Worm (Caenorhabditis elegans): Measurements from ENCODE around the gene Y62H9A.11.

Gene Y62H9A.11

ce11 chrX:11916705-11917104 is 9.5 kb upstream of the Y62H9A.11 start, which contains the start of gene Y62H9A.13:
Gene Y62H9A.13, plus strand, starts transcription at chrX:11917005.
- TF ChIP-seq ttx-3 (tag; optimal IDR thresholded peaks at IDR 0.05) (no peak), elt-4 (tag; optimal IDR thresholded peaks at IDR 0.05) (no peak), fax-1 (tag; optimal IDR thresholded peaks at IDR 0.05) (no peak), pqm-1 (tag; optimal IDR thresholded peaks at IDR 0.05) (no peak), zip-5 (tag; optimal IDR thresholded peaks at IDR 0.05) (no peak), tbx-7 (tag; optimal IDR thresholded peaks at IDR 0.05) (no peak), ceh-48 (tag; optimal IDR thresholded peaks at IDR 0.05) (no peak), ceh-30 (tag; optimal IDR thresholded peaks at IDR 0.05) (no peak), sox-4 (tag; optimal IDR thresholded peaks at IDR 0.05) (no peak), ceh-9 (tag; optimal IDR thresholded peaks at IDR 0.05) (no peak), pros-1 (tag; optimal IDR thresholded peaks at IDR 0.05) (no peak), syd-9 (tag; optimal IDR thresholded peaks at IDR 0.05) (no peak), ceh-24 (tag; optimal IDR thresholded peaks at IDR 0.05) (no peak), nfya-1 (tag; optimal IDR thresholded peaks at IDR 0.05) (no peak), C38D4.7 (GFP tag; optimal IDR thresholded peaks at IDR 0.05) (no peak), pag-3 (tag; optimal IDR thresholded peaks at IDR 0.05; ENCODE audit: borderline replicate concordance) (no peak), mec-3 (tag; optimal IDR thresholded peaks at IDR 0.05; ENCODE audit: borderline replicate concordance) (no peak), ceh-19 (GFP tag; optimal IDR thresholded peaks at IDR 0.05) (no peak), C08G9.2 (tag; optimal IDR thresholded peaks at IDR 0.05) (no peak)

ce11 chrX:11913824-11914223 is 6.7 kb upstream of the Y62H9A.11 start, which contains the start of gene Y62H9A.12:
Gene Y62H9A.12, plus strand, starts transcription at chrX:11914124.
- TF ChIP-seq ceh-9 (tag; optimal IDR thresholded peaks at IDR 0.05) (no peak), nhr-11 (tag; optimal IDR thresholded peaks at IDR 0.05) (no peak), ceh-18 (tag; optimal IDR thresholded peaks at IDR 0.05) (no peak), zip-5 (tag; optimal IDR thresholded peaks at IDR 0.05) (no peak), hlh-6 (tag; optimal IDR thresholded peaks at IDR 0.05) (no peak), rnt-1 (tag; optimal IDR thresholded peaks at IDR 0.05) (no peak), hlh-13 (GFP tag; optimal IDR thresholded peaks at IDR 0.05) (no peak), ceh-30 (tag; optimal IDR thresholded peaks at IDR 0.05) (no peak), fax-1 (tag; optimal IDR thresholded peaks at IDR 0.05) (no peak), ceh-45 (GFP tag; IDR thresholded peaks at IDR 0.05) (no peak), hlh-15 (tag; optimal IDR thresholded peaks at IDR 0.05) (no peak), pha-2 (tag; optimal IDR thresholded peaks at IDR 0.05) (no peak), hlh-8 (tag; optimal IDR thresholded peaks at IDR 0.05) (no peak), C38D4.7 (GFP tag; optimal IDR thresholded peaks at IDR 0.05) (no peak), ttx-3 (tag; optimal IDR thresholded peaks at IDR 0.05) (no peak), lim-6 (tag; optimal IDR thresholded peaks at IDR 0.05) (no peak)

ce11 chrX:11910046-11910445 is 2.9 kb upstream of the Y62H9A.11 start, which contains the start of gene Y62H9A.15:
Gene Y62H9A.15, minus strand, starts transcription at chrX:11910145.
- no peak for TF ChIP-seq hlh-6 (tag; optimal IDR thresholded peaks at IDR 0.05)
- TF ChIP-seq elt-2 (tag; optimal IDR thresholded peaks at IDR 0.05), result peak; percentile 60

ce11 chrX:11909168-11909567 is 2.0 kb upstream of the Y62H9A.11 start:
- TF ChIP-seq elt-2 (tag; optimal IDR thresholded peaks at IDR 0.05) (peak; percentile 24), F13H6.1 (tag; optimal IDR thresholded peaks at IDR 0.05) (no peak)

ce11 chrX:11908226-11908625 is 1.1 kb upstream of the Y62H9A.11 start:
- no peak for TF ChIP-seq hlh-30 (tag; optimal IDR thresholded peaks at IDR 0.05; ENCODE audit: insufficient read depth)
- no peak for TF ChIP-seq unc-42 (tag; optimal IDR thresholded peaks at IDR 0.05)
- no peak for TF ChIP-seq C38D4.7 (GFP tag; optimal IDR thresholded peaks at IDR 0.05)
- TF ChIP-seq ztf-16 (tag; optimal IDR thresholded peaks at IDR 0.05), result no peak
- TF ChIP-seq ceh-34 (tag; optimal IDR thresholded peaks at IDR 0.05), result no peak
- no peak for TF ChIP-seq pqm-1 (tag; optimal IDR thresholded peaks at IDR 0.05)
